Worm (Caenorhabditis elegans) whole organism, mixed stage, embryonic: Measurements from ENCODE around the gene tars-1.
A peak's percentile ranks its signal among the peaks of the same experiment; 100 is the strongest.

Experiments
- M03D4.4 ChIP-seq: sonication (generic microtip); optimal IDR thresholded peaks from 2 replicates; lab custom pipeline; 2017; ENCODE audit warnings: mild to moderate bottlenecking, missing genetic modification characterization, missing compliant biosample characterization
- blmp-1 ChIP-seq: fragments of 150-350 bp; optimal IDR thresholded peaks from 2 replicates; lab custom pipeline; 2014; ENCODE audit warnings: missing biosample characterization, missing genetic modification characterization
- ceh-39 ChIP-seq: fragments of 150-350 bp; optimal IDR thresholded peaks from 2 replicates; lab custom pipeline; 2014; ENCODE audit warnings: missing biosample characterization, missing genetic modification characterization
- ceh-43 ChIP-seq: fragments of 200-800 bp; sonication (Bioruptor generic); optimal IDR thresholded peaks from 2 replicates; lab custom pipeline; 2018; ENCODE audit warnings: mild to moderate bottlenecking, missing genetic modification characterization, moderate library complexity, missing compliant biosample characterization
- ceh-83 ChIP-seq: fragments of 200-800 bp; sonication (Bioruptor generic); optimal IDR thresholded peaks from 2 replicates; lab custom pipeline; 2018; ENCODE audit warnings: mild to moderate bottlenecking, missing genetic modification characterization, missing compliant biosample characterization
- ces-1 ChIP-seq: fragments of 150-350 bp; optimal IDR thresholded peaks from 2 replicates; lab custom pipeline; 2014; ENCODE audit warnings: missing biosample characterization, missing genetic modification reagents, missing genetic modification characterization
- cnd-1 ChIP-seq: fragments of 200-800 bp; sonication (Bioruptor generic); optimal IDR thresholded peaks from 2 replicates; lab custom pipeline; 2018; ENCODE audit warnings: mild to moderate bottlenecking, missing genetic modification characterization, missing compliant biosample characterization
- drap-1 ChIP-seq: fragments of 200-800 bp; sonication (Bioruptor generic); optimal IDR thresholded peaks from 3 replicates; lab custom pipeline; 2018; ENCODE audit warnings: mild to moderate bottlenecking, missing genetic modification characterization, missing compliant biosample characterization
- elt-1 ChIP-seq: sonication (generic microtip); optimal IDR thresholded peaks from 2 replicates; lab custom pipeline; 2017; ENCODE audit warnings: missing genetic modification characterization, mild to moderate bottlenecking, missing compliant biosample characterization, antibody characterized with exemption, moderate library complexity, borderline replicate concordance; ENCODE audit not compliant: insufficient read depth
- elt-3 ChIP-seq: fragments of 150-350 bp; optimal IDR thresholded peaks from 2 replicates; lab custom pipeline; 2014; ENCODE audit warnings: missing biosample characterization, missing genetic modification characterization
- flh-1 ChIP-seq: fragments of 200-800 bp; sonication (Bioruptor generic); optimal IDR thresholded peaks from 2 replicates; lab custom pipeline; 2018; ENCODE audit warnings: mild to moderate bottlenecking, missing genetic modification characterization, moderate library complexity, missing compliant biosample characterization
- hlh-1 ChIP-seq: fragments of 150-350 bp; optimal IDR thresholded peaks from 2 replicates; lab custom pipeline; 2014; ENCODE audit warnings: missing biosample characterization, missing genetic modification reagents, missing genetic modification characterization
- lin-13 ChIP-seq: fragments of 150-350 bp; optimal IDR thresholded peaks from 2 replicates; lab custom pipeline; 2014; ENCODE audit warnings: missing biosample characterization, missing genetic modification characterization
- lin-32 ChIP-seq: fragments of 200-800 bp; sonication (Bioruptor generic); optimal IDR thresholded peaks from 2 replicates; lab custom pipeline; 2018; ENCODE audit warnings: mild to moderate bottlenecking, missing genetic modification characterization, missing compliant biosample characterization
- lsy-2 ChIP-seq: fragments of 150-350 bp; optimal IDR thresholded peaks from 2 replicates; lab custom pipeline; 2014; ENCODE audit warnings: missing biosample characterization, missing genetic modification characterization
- mab-5 ChIP-seq: fragments of 150-350 bp; optimal IDR thresholded peaks from 2 replicates; lab custom pipeline; 2014; ENCODE audit warnings: missing biosample characterization, missing genetic modification characterization
- mep-1 ChIP-seq: fragments of 150-350 bp; optimal IDR thresholded peaks from 2 replicates; lab custom pipeline; 2017; ENCODE audit warnings: missing biosample characterization, missing genetic modification reagents, missing genetic modification characterization, inconsistent platforms
- mls-2 ChIP-seq: sonication (generic microtip); optimal IDR thresholded peaks from 2 replicates; lab custom pipeline; 2016; ENCODE audit warnings: mild to moderate bottlenecking, missing genetic modification characterization, moderate library complexity, missing compliant biosample characterization
- nhr-12 ChIP-seq: fragments of 150-350 bp; optimal IDR thresholded peaks from 2 replicates; lab custom pipeline; 2014; ENCODE audit warnings: missing biosample characterization, missing genetic modification characterization
- nhr-2 ChIP-seq: fragments of 150-350 bp; optimal IDR thresholded peaks from 2 replicates; lab custom pipeline; 2014; ENCODE audit warnings: missing biosample characterization, missing genetic modification characterization
- nhr-237 ChIP-seq: fragments of 150-350 bp; optimal IDR thresholded peaks from 2 replicates; lab custom pipeline; 2014; ENCODE audit warnings: missing biosample characterization, missing genetic modification characterization
- nhr-28 ChIP-seq: fragments of 150-350 bp; optimal IDR thresholded peaks from 2 replicates; lab custom pipeline; 2014; ENCODE audit warnings: missing biosample characterization, missing genetic modification characterization
- nhr-76 ChIP-seq: sonication (generic microtip); optimal IDR thresholded peaks from 2 replicates; lab custom pipeline; 2017; ENCODE audit warnings: missing biosample characterization, missing genetic modification characterization
- pha-4 ChIP-seq: fragments of 150-350 bp; optimal IDR thresholded peaks from 2 replicates; lab custom pipeline; 2018; ENCODE audit warnings: missing biosample characterization, missing genetic modification reagents, missing genetic modification characterization
- sem-2 ChIP-seq: fragments of 200-800 bp; sonication (Bioruptor generic); optimal IDR thresholded peaks from 2 replicates; lab custom pipeline; 2018; ENCODE audit warnings: mild to moderate bottlenecking, missing genetic modification characterization, missing compliant biosample characterization
- snpc-4 ChIP-seq: fragments of 150-350 bp; optimal IDR thresholded peaks from 2 replicates; lab custom pipeline; 2014; ENCODE audit warnings: missing biosample characterization, missing genetic modification characterization
- sptf-1 ChIP-seq: sonication (generic microtip); optimal IDR thresholded peaks from 2 replicates; lab custom pipeline; 2017; ENCODE audit warnings: mild to moderate bottlenecking, missing genetic modification characterization, moderate library complexity, missing compliant biosample characterization
- tbx-8 ChIP-seq: fragments of 200-800 bp; sonication (Bioruptor generic); optimal IDR thresholded peaks from 2 replicates; lab custom pipeline; 2018; ENCODE audit warnings: mild to moderate bottlenecking, missing genetic modification characterization, moderate library complexity, missing compliant biosample characterization
- unc-120 ChIP-seq: sonication (generic microtip); optimal IDR thresholded peaks from 2 replicates; lab custom pipeline; 2017; ENCODE audit warnings: missing genetic modification characterization, missing compliant biosample characterization; ENCODE audit not compliant: poor library complexity, severe bottlenecking
- unc-39 ChIP-seq: fragments of 150-350 bp; optimal IDR thresholded peaks from 2 replicates; lab custom pipeline; 2014; ENCODE audit warnings: missing biosample characterization, missing genetic modification characterization
- unc-62 ChIP-seq: fragments of 150-350 bp; optimal IDR thresholded peaks from 2 replicates; lab custom pipeline; 2014; ENCODE audit warnings: missing biosample characterization, missing genetic modification reagents, missing genetic modification characterization
- zip-8 ChIP-seq: fragments of 150-350 bp; optimal IDR thresholded peaks from 2 replicates; lab custom pipeline; 2014; ENCODE audit warnings: missing biosample characterization, missing genetic modification characterization

tars-1 gene

ce11 chrII:11724362-11724761, 28.9 kb upstream of the tars-1 start:
- peak; percentile 74 for TF ChIP-seq hlh-1 (tag; lab: Kevin White, UChicago)
- TF ChIP-seq ces-1: peak; percentile 85
- no peak for TF ChIP-seq nhr-2 (tag; lab: Kevin White, UChicago)
- peak; percentile 25 for TF ChIP-seq unc-120
- TF ChIP-seq pha-4 (tag; lab: Kevin White, UChicago): no peak

ce11 chrII:11723904-11724303, 28.4 kb upstream of the tars-1 start, which contains the start of gene ldh-1:
ldh-1 (plus strand) TSS chrII:11724204.
- TF ChIP-seq nhr-28 (no peak), ces-1 (peak; percentile 37)

DNA sequence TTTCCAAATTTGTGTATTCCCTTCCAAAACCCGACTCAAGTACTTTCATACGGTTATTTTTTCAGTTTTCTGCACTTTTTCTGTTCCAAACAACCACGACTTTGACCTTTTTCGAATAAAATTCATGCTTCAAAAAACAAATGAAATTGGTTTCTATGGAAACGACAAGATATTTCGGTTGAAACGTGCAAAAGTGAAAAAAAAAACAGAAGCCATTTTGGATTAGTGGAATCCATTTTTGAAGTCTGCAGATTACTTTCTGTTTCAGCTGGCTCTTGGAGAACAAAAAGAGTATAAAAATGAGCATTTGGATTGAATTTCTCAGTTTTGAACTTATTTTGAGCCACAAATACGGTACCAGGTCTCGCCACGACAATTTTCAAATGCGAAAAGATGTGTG, 26.7 kb upstream of the tars-1 start:
- TF ChIP-seq unc-62 (GFP tag; lab: Kevin White, UChicago) (no peak), zip-8 (tag; lab: Kevin White, UChicago) (no peak), cnd-1 (tag; lab: Kevin White, UChicago) (no peak), sptf-1 (no peak), unc-39 (tag; lab: Kevin White, UChicago) (no peak), nhr-2 (tag; lab: Kevin White, UChicago) (no peak), M03D4.4 (tag; lab: Kevin White, UChicago) (no peak), ceh-43 (GFP tag; lab: Kevin White, UChicago) (no peak), snpc-4 (tag; lab: Kevin White, UChicago) (no peak), elt-1 (tag; lab: Kevin White, UChicago) (no peak), ceh-39 (tag; lab: Kevin White, UChicago) (no peak), mab-5 (tag; lab: Kevin White, UChicago) (no peak), tbx-8 (GFP tag; lab: Kevin White, UChicago) (no peak), mls-2 (tag; lab: Kevin White, UChicago) (no peak), nhr-237 (tag; lab: Kevin White, UChicago) (no peak), mep-1 (tag; lab: Kevin White, UChicago) (no peak), lsy-2 (tag; lab: Kevin White, UChicago) (no peak), ces-1 (no peak), unc-120 (no peak)
- TF ChIP-seq, all 35 proteins: peak for 0

DNA sequence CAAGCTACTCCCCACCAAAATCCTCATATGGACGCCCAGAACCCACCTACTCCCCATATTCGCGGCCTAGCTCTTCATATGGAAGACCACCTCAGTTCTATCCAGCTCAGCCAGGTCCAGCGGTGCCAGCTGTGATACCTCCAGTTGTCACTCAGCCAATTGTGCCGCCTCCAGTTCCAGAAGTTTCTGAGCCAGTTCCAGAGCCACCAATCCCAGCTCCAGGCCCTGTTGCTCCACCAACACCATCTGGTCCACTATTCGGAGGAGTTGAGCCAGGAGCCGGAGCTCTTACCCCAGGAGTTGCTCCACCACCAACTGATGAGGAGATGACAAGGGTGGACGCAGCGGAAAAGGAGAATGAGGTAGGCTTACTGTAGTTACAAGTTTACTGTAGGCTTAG, 26.1 kb upstream of the tars-1 start:
- TF ChIP-seq elt-1 (tag; lab: Kevin White, UChicago) (no peak), mab-5 (tag; lab: Kevin White, UChicago) (no peak), snpc-4 (tag; lab: Kevin White, UChicago) (no peak), zip-8 (tag; lab: Kevin White, UChicago) (no peak), mls-2 (tag; lab: Kevin White, UChicago) (no peak), unc-120 (no peak), sem-2 (GFP tag; lab: Kevin White, UChicago) (no peak), blmp-1 (tag; lab: Kevin White, UChicago) (no peak), ceh-83 (GFP tag; lab: Kevin White, UChicago) (no peak), hlh-1 (tag; lab: Kevin White, UChicago) (no peak), lin-13 (tag; lab: Kevin White, UChicago) (no peak), nhr-2 (tag; lab: Kevin White, UChicago) (no peak), ceh-43 (GFP tag; lab: Kevin White, UChicago) (no peak), drap-1 (GFP tag; lab: Kevin White, UChicago) (no peak), lsy-2 (tag; lab: Kevin White, UChicago) (no peak), pha-4 (tag; lab: Kevin White, UChicago) (no peak), nhr-28 (no peak)

DNA sequence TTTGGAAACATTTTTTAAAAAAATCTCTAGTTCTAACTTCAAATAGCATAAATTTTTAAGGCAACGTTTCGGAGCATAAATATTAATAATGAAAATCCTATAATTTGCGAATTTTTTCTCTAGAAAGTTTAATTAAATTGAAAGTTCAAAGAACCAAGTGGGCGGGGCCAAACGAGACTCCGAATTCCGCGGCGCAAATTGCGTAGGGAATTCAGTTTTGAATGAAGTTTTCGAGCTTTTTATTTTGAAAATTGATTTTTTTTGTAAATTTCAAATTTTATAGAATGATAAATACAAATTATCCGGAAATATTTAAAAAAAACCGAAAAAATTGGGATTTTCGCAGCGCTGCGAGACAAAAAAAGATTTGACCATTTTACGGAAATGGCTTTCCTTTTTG, 25.4 kb upstream of the tars-1 start:
- no peak for TF ChIP-seq lsy-2 (tag; lab: Kevin White, UChicago)
- no peak for TF ChIP-seq ceh-39 (tag; lab: Kevin White, UChicago)
- TF ChIP-seq unc-39 (tag; lab: Kevin White, UChicago): no peak
- TF ChIP-seq snpc-4 (tag; lab: Kevin White, UChicago): no peak
- no peak for TF ChIP-seq flh-1 (GFP tag; lab: Kevin White, UChicago)
- TF ChIP-seq unc-62 (GFP tag; lab: Kevin White, UChicago): no peak
- no peak for TF ChIP-seq pha-4 (tag; lab: Kevin White, UChicago)
- no peak for TF ChIP-seq lin-32 (GFP tag; lab: Kevin White, UChicago)
- no peak for TF ChIP-seq ces-1
- no peak for TF ChIP-seq drap-1 (GFP tag; lab: Kevin White, UChicago)
- TF ChIP-seq blmp-1 (tag; lab: Kevin White, UChicago): no peak
- TF ChIP-seq nhr-12 (tag; lab: Kevin White, UChicago): no peak
- no peak for TF ChIP-seq nhr-76 (tag; lab: Kevin White, UChicago)
- no peak for TF ChIP-seq nhr-237 (tag; lab: Kevin White, UChicago)
- TF ChIP-seq M03D4.4 (tag; lab: Kevin White, UChicago): no peak
- TF ChIP-seq tbx-8 (GFP tag; lab: Kevin White, UChicago): no peak
- TF ChIP-seq elt-3 (tag; lab: Kevin White, UChicago): no peak
- no peak for TF ChIP-seq mep-1 (tag; lab: Kevin White, UChicago)
- no peak for TF ChIP-seq sem-2 (GFP tag; lab: Kevin White, UChicago)
- TF ChIP-seq unc-120: no peak
- TF ChIP-seq, all 35 proteins: peak for 0
